Worm (Caenorhabditis elegans): ENCODE measurements around the gene clec-65.

clec-65 gene

DNA sequence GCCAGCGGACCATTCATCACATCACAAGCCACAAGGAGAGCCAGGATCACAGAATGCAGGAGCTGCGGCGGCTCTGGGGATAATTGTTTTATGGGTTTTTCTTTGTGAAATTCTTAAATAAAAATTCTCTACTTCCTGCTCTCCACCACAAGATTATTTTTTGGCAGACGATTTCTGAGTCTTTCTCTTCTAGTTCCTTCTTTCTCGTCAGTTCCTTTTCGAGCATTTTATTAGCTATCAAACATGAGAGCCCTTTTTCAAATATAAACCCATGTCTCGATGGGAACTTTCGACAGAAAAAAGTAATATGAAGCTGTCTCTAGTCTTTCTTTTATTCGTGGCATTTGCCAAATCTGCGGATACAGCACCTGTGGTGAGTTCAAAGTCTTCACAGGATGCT lies 12.7 kb upstream of the clec-65 start, which contains the start of gene F35C5.3:
Gene F35C5.3 (plus strand): TSS at position 301 of the 400 bp plus-strand sequence.
- TF ChIP-seq pag-3 (tag; optimal IDR thresholded peaks at IDR 0.05; ENCODE audit: borderline replicate concordance), result no peak
- TF ChIP-seq hlh-8 (tag; optimal IDR thresholded peaks at IDR 0.05), result no peak
- no peak for TF ChIP-seq ceh-2 (tag; optimal IDR thresholded peaks at IDR 0.05)
- TF ChIP-seq dmd-4 (tag; optimal IDR thresholded peaks at IDR 0.05; ENCODE audit: borderline replicate concordance), result no peak

ce11 chrII:12892407-12892806 lies 8.7 kb upstream of the clec-65 start:
- TF ChIP-seq F13H6.1 (tag; optimal IDR thresholded peaks at IDR 0.05) (no peak), pha-4 (tag; optimal IDR thresholded peaks at IDR 0.05) (no peak), pag-3 (tag; optimal IDR thresholded peaks at IDR 0.05; ENCODE audit: borderline replicate concordance) (no peak), nhr-232 (tag; optimal IDR thresholded peaks at IDR 0.05) (no peak), unc-86 (tag; optimal IDR thresholded peaks at IDR 0.05) (no peak), ttx-3 (tag; optimal IDR thresholded peaks at IDR 0.05) (no peak), ceh-9 (tag; optimal IDR thresholded peaks at IDR 0.05) (no peak), K09A11.1 (tag; optimal IDR thresholded peaks at IDR 0.05; ENCODE audit: insufficient read depth) (no peak), ceh-18 (tag; optimal IDR thresholded peaks at IDR 0.05) (no peak), unc-55 (GFP tag; optimal IDR thresholded peaks at IDR 0.05) (no peak), ceh-34 (tag; optimal IDR thresholded peaks at IDR 0.05) (no peak), odd-2 (tag; optimal IDR thresholded peaks at IDR 0.05) (no peak)

DNA sequence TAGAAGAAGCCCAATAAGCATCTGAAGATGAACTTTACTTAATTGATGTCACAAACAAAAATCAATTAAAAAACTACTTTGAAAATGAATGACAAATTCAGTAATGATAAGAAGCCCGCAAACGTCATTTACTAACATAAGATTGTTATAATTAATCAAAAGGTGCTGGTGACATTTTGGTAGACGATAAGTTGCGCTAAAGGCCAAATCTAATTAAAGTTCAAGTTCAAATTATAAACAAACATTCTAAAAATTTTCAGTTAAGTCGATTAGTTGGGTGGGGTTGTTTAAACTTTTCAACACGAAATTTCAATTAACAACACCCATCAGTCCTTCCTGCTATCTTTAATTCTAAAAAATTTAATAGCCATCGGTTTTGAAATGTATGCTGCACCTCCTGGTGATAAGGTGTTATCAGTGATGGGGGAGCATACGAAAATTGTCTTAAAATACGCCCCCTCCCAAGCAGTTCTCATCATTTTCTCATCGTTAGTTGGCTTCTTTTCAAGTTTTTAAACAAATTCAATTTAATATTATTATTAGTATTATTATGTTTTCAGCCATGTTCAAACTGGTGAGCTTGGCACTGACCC lies 6.0 kb upstream of the clec-65 start, which contains the start of the genes clec-62 and clec-63:
Gene clec-62 (minus strand): TSS at position 51 of the 593 bp plus-strand sequence.
Gene clec-63 (plus strand): TSS at position 561 of the 593 bp plus-strand sequence.
- no peak for TF ChIP-seq F13H6.1 (tag; optimal IDR thresholded peaks at IDR 0.05)
- no peak for TF ChIP-seq lin-11 (tag; optimal IDR thresholded peaks at IDR 0.05)
- TF ChIP-seq ets-4 (tag; optimal IDR thresholded peaks at IDR 0.05), result no peak
- TF ChIP-seq ahr-1 (tag; optimal IDR thresholded peaks at IDR 0.05), result no peak
- no peak for TF ChIP-seq hlh-30 (tag; optimal IDR thresholded peaks at IDR 0.05; ENCODE audit: insufficient read depth)
- no peak for TF ChIP-seq ceh-45 (GFP tag; IDR thresholded peaks at IDR 0.05)
- no peak for TF ChIP-seq C08G9.2 (tag; optimal IDR thresholded peaks at IDR 0.05)
- TF ChIP-seq syd-9 (tag; optimal IDR thresholded peaks at IDR 0.05), result no peak
- TF ChIP-seq unc-86 (tag; optimal IDR thresholded peaks at IDR 0.05), result no peak
- TF ChIP-seq pha-4 (tag; optimal IDR thresholded peaks at IDR 0.05), result no peak
- TF ChIP-seq fkh-6 (tag; optimal IDR thresholded peaks at IDR 0.05), result no peak
- no peak for TF ChIP-seq ceh-34 (tag; optimal IDR thresholded peaks at IDR 0.05)
- no peak for TF ChIP-seq ceh-18 (tag; optimal IDR thresholded peaks at IDR 0.05)
- no peak for TF ChIP-seq hlh-8 (tag; optimal IDR thresholded peaks at IDR 0.05)
- no peak for TF ChIP-seq ceh-22 (tag; optimal IDR thresholded peaks at IDR 0.05)
- no peak for TF ChIP-seq eyg-1 (tag; optimal IDR thresholded peaks at IDR 0.05)
- no peak for TF ChIP-seq dmd-4 (tag; optimal IDR thresholded peaks at IDR 0.05; ENCODE audit: borderline replicate concordance)
- no peak for TF ChIP-seq C38D4.7 (GFP tag; optimal IDR thresholded peaks at IDR 0.05)
- no peak for TF ChIP-seq T23F11.4 (GFP tag; optimal IDR thresholded peaks at IDR 0.05)
- TF ChIP-seq ref-2 (tag; optimal IDR thresholded peaks at IDR 0.05), result no peak

ce11 chrII:12896666-12897065 lies 4.5 kb upstream of the clec-65 start:
- no peak for TF ChIP-seq nhr-232 (tag; optimal IDR thresholded peaks at IDR 0.05)
- no peak for TF ChIP-seq ceh-24 (tag; optimal IDR thresholded peaks at IDR 0.05)

DNA sequence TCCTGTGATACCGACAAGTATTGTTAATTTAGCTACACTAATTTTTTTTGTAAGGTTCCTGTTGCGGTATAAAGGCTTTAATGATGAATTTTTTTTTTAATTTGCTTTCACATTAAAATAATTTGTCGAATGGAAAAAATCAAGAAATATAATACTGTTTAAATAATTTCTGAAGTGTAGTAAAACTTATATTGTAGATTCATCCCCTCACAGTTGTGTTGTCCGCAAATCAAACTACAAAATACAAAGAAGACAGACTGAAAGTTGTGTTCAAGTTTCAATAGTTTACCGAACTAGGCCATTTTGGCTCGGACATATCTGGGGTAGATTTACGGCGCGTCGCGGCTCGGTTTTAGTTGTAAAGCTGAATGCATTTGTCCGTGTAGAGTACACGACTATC lies 3.8 kb upstream of the clec-65 start:
- no peak for TF ChIP-seq pros-1 (tag; optimal IDR thresholded peaks at IDR 0.05)
- TF ChIP-seq fax-1 (tag; optimal IDR thresholded peaks at IDR 0.05), result no peak
- no peak for TF ChIP-seq ceh-18 (tag; optimal IDR thresholded peaks at IDR 0.05)
- TF ChIP-seq unc-3 (GFP tag; conservative IDR thresholded peaks at IDR 0.05), result no peak
- no peak for TF ChIP-seq unc-3 (tag; optimal IDR thresholded peaks at IDR 0.05)
- no peak for TF ChIP-seq Y22D7AL.16 (tag; optimal IDR thresholded peaks at IDR 0.05)
- no peak for TF ChIP-seq dve-1 (tag; optimal IDR thresholded peaks at IDR 0.05)
- no peak for TF ChIP-seq gmeb-2 (tag; optimal IDR thresholded peaks at IDR 0.05)
- TF ChIP-seq nhr-232 (tag; optimal IDR thresholded peaks at IDR 0.05), result no peak
- TF ChIP-seq C08G9.2 (tag; optimal IDR thresholded peaks at IDR 0.05), result no peak
- no peak for TF ChIP-seq zip-5 (tag; optimal IDR thresholded peaks at IDR 0.05)
- no peak for TF ChIP-seq hlh-30 (tag; optimal IDR thresholded peaks at IDR 0.05; ENCODE audit: insufficient read depth)
- TF ChIP-seq syd-9 (tag; optimal IDR thresholded peaks at IDR 0.05), result no peak
- TF ChIP-seq ceh-2 (tag; optimal IDR thresholded peaks at IDR 0.05), result no peak
- TF ChIP-seq pax-1 (tag; optimal IDR thresholded peaks at IDR 0.05), result no peak
- no peak for TF ChIP-seq mec-3 (tag; optimal IDR thresholded peaks at IDR 0.05; ENCODE audit: borderline replicate concordance)
- no peak for TF ChIP-seq ztf-16 (tag; optimal IDR thresholded peaks at IDR 0.05)
- TF ChIP-seq T23F11.4 (GFP tag; optimal IDR thresholded peaks at IDR 0.05), result no peak
- no peak for TF ChIP-seq C38D4.7 (GFP tag; optimal IDR thresholded peaks at IDR 0.05)
- no peak for TF ChIP-seq pha-4 (tag; optimal IDR thresholded peaks at IDR 0.05)

Measured in whole organism, late embryonic.